Worm (Caenorhabditis elegans) whole organism, early embryonic: ENCODE results near the gene clc-13.

Source experiments
- F13C5.2 ChIP-seq: sonication (generic microtip); optimal IDR thresholded peaks from 2 replicates; lab custom pipeline; 2017; ENCODE audit warnings: mild to moderate bottlenecking, missing genetic modification characterization, inconsistent platforms, missing compliant biosample characterization
- aly-1 ChIP-seq: sonication (generic microtip); optimal IDR thresholded peaks from 2 replicates; lab custom pipeline; 2016; ENCODE audit warnings: missing genetic modification characterization, missing compliant biosample characterization
- ceh-36 ChIP-seq: sonication (generic microtip); optimal IDR thresholded peaks from 2 replicates; lab custom pipeline; 2016; ENCODE audit warnings: missing genetic modification characterization, inconsistent platforms, missing compliant biosample characterization

DNA sequence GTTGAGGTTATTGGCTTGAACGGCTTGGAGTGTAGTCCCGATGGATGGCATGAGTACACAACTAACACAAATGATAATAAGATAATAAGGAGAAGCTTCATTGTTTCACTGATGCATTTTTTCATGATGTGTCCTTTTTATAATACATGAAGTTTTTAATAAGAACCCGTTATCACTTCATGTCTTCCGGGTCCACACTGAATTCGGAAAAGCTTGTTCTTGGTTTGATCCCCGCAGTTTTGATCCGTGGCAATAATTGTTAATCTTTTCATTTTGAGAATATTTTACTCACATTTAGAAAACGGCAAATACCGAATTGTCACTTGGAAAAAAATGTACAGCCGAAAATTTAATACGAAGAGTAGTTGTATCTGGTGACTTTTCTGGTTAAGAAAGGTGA lies 25.6 kb upstream of the clc-13 start, which contains the start of gene Y102A5C.27:
- TF ChIP-seq F13C5.2 (tag; lab: Kevin White, UChicago) (no peak), ceh-36 (no peak), aly-1 (tag; lab: Kevin White, UChicago) (no peak)
